Fruit fly (Drosophila melanogaster) whole organism, prepupa: Measurements from ENCODE around the gene CG42693.

Source experiments
- Blimp-1 ChIP-seq: fragments of 200-800 bp; sonication (Bioruptor generic); optimal IDR thresholded peaks from 3 replicates; lab custom pipeline; 2017; ENCODE audit warnings: missing biosample characterization, missing genetic modification characterization, mild to moderate bottlenecking, moderate library complexity, missing genetic modification reagents
- CG11294 ChIP-seq: fragments of 200-800 bp; sonication (Bioruptor generic); IDR thresholded peaks from 2 replicates; pipeline ENCODE4 v1.3.6; 2022; ENCODE audit warnings: missing biosample characterization, missing genetic modification characterization
- CG11762 ChIP-seq: fragments of 200-800 bp; sonication (Bioruptor generic); optimal IDR thresholded peaks from 3 replicates; lab custom pipeline; 2016; ENCODE audit warnings: missing biosample characterization, missing genetic modification characterization; ENCODE audit not compliant: insufficient read depth
- CG11902 ChIP-seq: fragments of 200-800 bp; sonication (Bioruptor generic); optimal IDR thresholded peaks from 3 replicates; lab custom pipeline; 2016; ENCODE audit warnings: missing biosample characterization, missing genetic modification characterization
- CG4318 ChIP-seq: fragments of 200-800 bp; sonication (Bioruptor generic); optimal IDR thresholded peaks from 3 replicates; lab custom pipeline; 2017; ENCODE audit warnings: missing biosample characterization, mild to moderate bottlenecking, missing genetic modification characterization
- CG6854 ChIP-seq: fragments of 200-800 bp; sonication (Bioruptor generic); optimal IDR thresholded peaks from 2 replicates; lab custom pipeline; 2017; ENCODE audit warnings: missing biosample characterization, mild to moderate bottlenecking, missing genetic modification characterization
- Hr38 ChIP-seq: sonication (Bioruptor generic); optimal IDR thresholded peaks from 2 replicates; lab custom pipeline; 2016; ENCODE audit warnings: missing biosample characterization, missing genetic modification characterization
- Hr39 ChIP-seq: fragments of 200-800 bp; sonication (Bioruptor generic); optimal IDR thresholded peaks from 2 replicates; lab custom pipeline; 2016; ENCODE audit warnings: missing biosample characterization, missing genetic modification characterization
- OdsH ChIP-seq: fragments of 200-800 bp; sonication (Bioruptor generic); optimal IDR thresholded peaks from 3 replicates; lab custom pipeline; 2016; ENCODE audit warnings: missing biosample characterization, missing genetic modification characterization
- Sox14 ChIP-seq: fragments of 200-800 bp; sonication (Bioruptor generic); optimal IDR thresholded peaks from 3 replicates; lab custom pipeline; 2016; ENCODE audit warnings: missing biosample characterization, missing genetic modification characterization
- Sox15 ChIP-seq: fragments of 200-800 bp; sonication (Bioruptor generic); optimal IDR thresholded peaks from 3 replicates; lab custom pipeline; 2016; ENCODE audit warnings: missing biosample characterization, missing genetic modification characterization
- spab ChIP-seq: fragments of 200-800 bp; sonication (Bioruptor generic); optimal IDR thresholded peaks from 2 replicates; lab custom pipeline; 2017; ENCODE audit warnings: missing biosample characterization, mild to moderate bottlenecking, missing genetic modification characterization, missing genetic modification reagents
- vri ChIP-seq: fragments of 200-800 bp; sonication (Bioruptor generic); optimal IDR thresholded peaks from 3 replicates; lab custom pipeline; 2016; ENCODE audit warnings: missing biosample characterization, mild to moderate bottlenecking, missing genetic modification characterization

DNA sequence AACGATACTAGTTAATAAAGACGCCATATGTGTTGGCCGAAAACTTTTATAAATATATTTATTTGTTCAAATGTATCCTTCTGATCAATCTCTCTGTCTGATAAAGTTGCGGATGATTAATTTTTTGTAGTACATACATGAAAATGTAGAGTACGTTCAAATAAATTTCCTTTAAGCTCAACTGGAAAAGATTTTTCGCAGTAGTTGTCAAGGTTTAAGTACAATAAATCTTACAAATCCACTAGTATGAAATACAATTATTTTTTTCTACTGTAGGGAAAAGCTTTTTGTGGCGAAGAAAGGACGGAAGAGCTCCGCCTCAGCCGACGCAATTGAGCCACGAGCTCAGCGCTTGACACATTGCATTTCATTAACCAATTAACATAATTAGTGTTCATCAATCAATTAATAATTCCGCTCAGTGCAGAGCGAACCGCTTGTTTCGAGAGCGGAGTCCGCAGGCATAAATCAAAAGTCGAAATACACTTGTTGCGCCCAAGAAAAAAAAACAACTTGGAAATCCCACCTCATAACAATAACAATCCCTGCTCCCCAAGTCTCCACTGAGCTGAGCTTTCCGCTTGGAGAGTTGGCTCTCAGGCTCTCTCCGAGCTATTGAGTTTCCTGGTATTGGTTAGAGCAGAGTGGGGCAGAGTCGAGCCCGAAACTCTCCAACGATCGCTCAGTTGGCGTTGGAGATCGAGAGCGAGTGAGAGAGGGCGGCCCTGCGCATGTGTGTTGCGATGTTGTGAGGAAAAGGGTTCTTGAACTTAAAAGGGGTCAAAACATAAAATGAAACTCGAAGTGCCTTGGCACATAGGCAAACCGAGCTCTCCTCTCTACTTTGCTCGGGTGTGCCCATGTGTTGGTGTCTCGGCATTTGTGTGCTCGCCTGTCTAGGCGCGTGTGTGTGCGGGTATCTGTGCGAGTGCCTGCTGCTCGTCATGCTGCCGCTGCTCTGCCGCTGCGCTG is 19.2 kb downstream of the CG42693 start:
- peak; percentile 27 for TF ChIP-seq Blimp-1 (GFP tag; lab: Kevin White, UChicago)
- no peak for TF ChIP-seq vri (GFP tag; lab: Kevin White, UChicago)
- TF ChIP-seq CG11762 (GFP tag; lab: Kevin White, UChicago) = peak; percentile 39
- TF ChIP-seq Hr39 (GFP tag; lab: Kevin White, UChicago) = peak; percentile 58
- peak; percentile 38 for TF ChIP-seq CG4318 (GFP tag; lab: Kevin White, UChicago)
- TF ChIP-seq CG11294 (GFP tag; lab: Robert Waterston, UW) = no peak
- peak; percentile 67 for TF ChIP-seq OdsH (GFP tag; lab: Kevin White, UChicago)
- peak; percentile 42 for TF ChIP-seq Sox15
- TF ChIP-seq spab (GFP tag; lab: Kevin White, UChicago) = peak; percentile 24
- TF ChIP-seq CG6854 (GFP tag; lab: Kevin White, UChicago) = peak; percentile 43
- peak; percentile 38 for TF ChIP-seq Sox14 (GFP tag; lab: Kevin White, UChicago)
- TF ChIP-seq CG11902 (GFP tag; lab: Kevin White, UChicago) = peak; percentile 16
- no peak for TF ChIP-seq Hr38
